Worm (Caenorhabditis elegans) whole organism, L1 larva: Measurements from ENCODE around the gene dmd-5.
A peak's percentile ranks its signal among the peaks of the same experiment; 100 is the strongest.

Experiments
- C16A3.4 ChIP-seq: fragments of 150-350 bp; optimal IDR thresholded peaks from 2 replicates; lab custom pipeline; 2014; ENCODE audit warnings: missing biosample characterization, missing genetic modification characterization
- F16B12.6 ChIP-seq: fragments of 150-350 bp; optimal IDR thresholded peaks from 2 replicates; lab custom pipeline; 2014; ENCODE audit warnings: missing biosample characterization, missing genetic modification characterization
- Y116A8C.19 ChIP-seq: sonication (generic microtip); optimal IDR thresholded peaks from 2 replicates; lab custom pipeline; 2016; ENCODE audit warnings: missing compliant biosample characterization, missing genetic modification characterization, borderline replicate concordance
- aly-2 ChIP-seq: fragments of 150-350 bp; optimal IDR thresholded peaks from 2 replicates; lab custom pipeline; 2014; ENCODE audit warnings: missing biosample characterization, missing genetic modification characterization
- ceh-82 ChIP-seq, 3 experiments: fragments of 150-350 bp in 1 of 3; sonication (generic microtip) in 2 of 3; optimal IDR thresholded peaks; 2 replicates each; lab custom pipeline; 2014 to 2017; ENCODE audit warnings: missing biosample characterization in 3 of 3, missing genetic modification characterization in 3 of 3
- ceh-88 ChIP-seq: fragments of 200-800 bp; sonication (Bioruptor generic); IDR thresholded peaks from 2 replicates; pipeline ENCODE4 v1.3.6; 2022; ENCODE audit warnings: missing genetic modification characterization, missing compliant biosample characterization
- dpl-1 ChIP-seq, 3 experiments: fragments of 150-350 bp in 2 of 3; sonication (generic microtip) in 1 of 3; optimal IDR thresholded peaks; 2 replicates each; lab custom pipeline; 2014 to 2017; ENCODE audit warnings: missing biosample characterization in 3 of 3, missing genetic modification characterization in 3 of 3, missing genetic modification reagents in 3 of 3
- dsc-1 ChIP-seq: sonication (generic microtip); optimal IDR thresholded peaks from 2 replicates; lab custom pipeline; 2016; ENCODE audit warnings: mild to moderate bottlenecking, missing genetic modification characterization, missing compliant biosample characterization
- efl-1 ChIP-seq, 4 experiments: fragments of 150-350 bp; optimal IDR thresholded peaks in 3 of 4; peaks in 1 of 4; 1 replicate in 1 of 4; 2 replicates in 3 of 4; lab custom pipeline; 2014; ENCODE audit warnings: missing biosample characterization in 2 of 4, missing genetic modification characterization in 2 of 4, missing genetic modification reagents in 2 of 4
- egl-13 ChIP-seq: sonication (generic microtip); optimal IDR thresholded peaks from 2 replicates; lab custom pipeline; 2016; ENCODE audit warnings: missing genotype, missing genetic modification reagents, missing genetic modification characterization, missing compliant biosample characterization
- egl-27 ChIP-seq, 2 experiments: fragments of 150-350 bp in 1 of 2; sonication (generic microtip); optimal IDR thresholded peaks; 3 replicates each; lab custom pipeline; 2017 to 2018; ENCODE audit warnings: missing biosample characterization in 2 of 2, missing genetic modification characterization in 2 of 2, missing genetic modification reagents in 2 of 2
- elt-2 ChIP-seq: sonication (generic microtip); optimal IDR thresholded peaks from 2 replicates; lab custom pipeline; 2016; ENCODE audit warnings: missing genetic modification characterization, mild to moderate bottlenecking, inconsistent platforms, missing compliant biosample characterization, missing genetic modification reagents
- ets-5 ChIP-seq: fragments of 200-800 bp; sonication (Bioruptor generic); IDR thresholded peaks from 2 replicates; pipeline ENCODE4 v1.3.6; 2022; ENCODE audit warnings: missing genetic modification characterization, missing compliant biosample characterization
- fkh-10 ChIP-seq: sonication (generic microtip); optimal IDR thresholded peaks from 2 replicates; lab custom pipeline; 2017; ENCODE audit warnings: missing biosample characterization, missing genetic modification reagents, missing genetic modification characterization
- fkh-4 ChIP-seq: sonication (generic microtip); optimal IDR thresholded peaks from 2 replicates; lab custom pipeline; 2016; ENCODE audit warnings: missing compliant biosample characterization, missing genetic modification characterization, borderline replicate concordance
- fkh-8 ChIP-seq: sonication (generic microtip); optimal IDR thresholded peaks from 2 replicates; lab custom pipeline; 2016; ENCODE audit warnings: mild to moderate bottlenecking, missing genetic modification characterization, missing compliant biosample characterization
- fos-1 ChIP-seq: fragments of 150-350 bp; optimal IDR thresholded peaks from 2 replicates; lab custom pipeline; 2014; ENCODE audit warnings: missing biosample characterization, missing genetic modification characterization
- isw-1 ChIP-seq: fragments of 200-800 bp; sonication (Bioruptor generic); IDR thresholded peaks from 2 replicates; pipeline ENCODE4 v1.3.6; 2022; ENCODE audit warnings: missing genetic modification characterization, missing compliant biosample characterization
- lin-13 ChIP-seq: fragments of 150-350 bp; optimal IDR thresholded peaks from 2 replicates; lab custom pipeline; 2014; ENCODE audit warnings: missing biosample characterization, missing genetic modification reagents, missing genetic modification characterization
- lin-14 ChIP-seq: fragments of 200-800 bp; sonication (Bioruptor generic); optimal IDR thresholded peaks from 2 replicates; lab custom pipeline; 2018; ENCODE audit warnings: mild to moderate bottlenecking, missing genetic modification characterization, moderate library complexity, missing compliant biosample characterization
- lin-15B ChIP-seq: fragments of 150-350 bp; sonication (generic microtip); optimal IDR thresholded peaks from 3 replicates; lab custom pipeline; 2014; ENCODE audit warnings: missing biosample characterization, missing genetic modification characterization
- lin-35 ChIP-seq, 2 experiments: fragments of 150-350 bp; optimal IDR thresholded peaks; 2 replicates each; lab custom pipeline; 2014; ENCODE audit warnings: missing biosample characterization in 2 of 2, missing genetic modification characterization in 2 of 2, missing genetic modification reagents in 2 of 2
- lsy-2 ChIP-seq, 2 experiments: fragments of 150-350 bp; optimal IDR thresholded peaks; 2 replicates each; lab custom pipeline; 2014; ENCODE audit warnings: missing biosample characterization in 2 of 2, missing genetic modification characterization in 2 of 2
- mab-9 ChIP-seq: fragments of 200-800 bp; sonication (Bioruptor generic); IDR thresholded peaks from 2 replicates; pipeline ENCODE4 v1.3.6; 2022; ENCODE audit warnings: missing genetic modification reagents, missing genetic modification characterization, missing compliant biosample characterization
- mep-1 ChIP-seq: fragments of 150-350 bp; optimal IDR thresholded peaks from 2 replicates; lab custom pipeline; 2014; ENCODE audit warnings: missing biosample characterization, missing genetic modification characterization
- nhr-11 ChIP-seq: fragments of 150-350 bp; optimal IDR thresholded peaks from 2 replicates; lab custom pipeline; 2014; ENCODE audit warnings: missing biosample characterization, missing genetic modification characterization
- nhr-19 ChIP-seq: fragments of 200-800 bp; sonication (Bioruptor generic); conservative IDR thresholded peaks from 2 replicates; pipeline ENCODE4 v1.3.6; 2022; ENCODE audit warnings: missing genetic modification characterization, missing compliant biosample characterization
- nhr-20 ChIP-seq: sonication (generic microtip); optimal IDR thresholded peaks from 2 replicates; lab custom pipeline; 2016; ENCODE audit warnings: mild to moderate bottlenecking, missing genetic modification characterization, missing compliant biosample characterization
- nhr-71 ChIP-seq: sonication (generic microtip); optimal IDR thresholded peaks from 2 replicates; lab custom pipeline; 2016; ENCODE audit warnings: mild to moderate bottlenecking, missing genetic modification characterization, moderate library complexity, missing compliant biosample characterization
- nhr-90 ChIP-seq: sonication (generic microtip); optimal IDR thresholded peaks from 2 replicates; lab custom pipeline; 2016; ENCODE audit warnings: mild to moderate bottlenecking, missing genetic modification characterization, missing compliant biosample characterization; ENCODE audit not compliant: poor library complexity
- skn-1 ChIP-seq: fragments of 150-350 bp; optimal IDR thresholded peaks from 2 replicates; lab custom pipeline; 2014; ENCODE audit warnings: missing biosample characterization, missing genetic modification characterization
- sup-37 ChIP-seq: fragments of 200-800 bp; sonication (Bioruptor generic); optimal IDR thresholded peaks from 2 replicates; lab custom pipeline; 2018; ENCODE audit warnings: mild to moderate bottlenecking, missing genetic modification characterization, missing compliant biosample characterization
- tbx-2 ChIP-seq: sonication (generic microtip); optimal IDR thresholded peaks from 2 replicates; lab custom pipeline; 2016; ENCODE audit warnings: missing genetic modification characterization, missing compliant biosample characterization
- tlp-1 ChIP-seq: fragments of 150-350 bp; optimal IDR thresholded peaks from 2 replicates; lab custom pipeline; 2014; ENCODE audit warnings: missing biosample characterization, missing genetic modification characterization
- unc-130 ChIP-seq: fragments of 150-350 bp; optimal IDR thresholded peaks from 2 replicates; lab custom pipeline; 2017; ENCODE audit warnings: missing biosample characterization, missing genetic modification characterization, inconsistent platforms
- unc-30 ChIP-seq: sonication (generic microtip); optimal IDR thresholded peaks from 2 replicates; lab custom pipeline; 2017; ENCODE audit warnings: missing biosample characterization, missing genetic modification characterization
- unc-62 ChIP-seq: fragments of 150-350 bp; optimal IDR thresholded peaks from 2 replicates; lab custom pipeline; 2014; ENCODE audit warnings: missing biosample characterization, missing genetic modification reagents, missing genetic modification characterization
- unc-86 ChIP-seq: sonication (generic microtip); optimal IDR thresholded peaks from 2 replicates; lab custom pipeline; 2016; ENCODE audit warnings: missing genetic modification characterization, missing compliant biosample characterization
- xbp-1 ChIP-seq: sonication (generic microtip); optimal IDR thresholded peaks from 2 replicates; lab custom pipeline; 2016; ENCODE audit warnings: missing genetic modification characterization, missing compliant biosample characterization
- zag-1 ChIP-seq: fragments of 150-350 bp; optimal IDR thresholded peaks from 2 replicates; lab custom pipeline; 2014; ENCODE audit warnings: missing biosample characterization, missing genetic modification characterization
- zip-4 ChIP-seq: fragments of 200-800 bp; sonication (Bioruptor generic); optimal IDR thresholded peaks from 2 replicates; lab custom pipeline; 2018; ENCODE audit warnings: mild to moderate bottlenecking, missing genetic modification characterization, moderate library complexity, missing compliant biosample characterization
- ztf-11 ChIP-seq, 2 experiments: sonication (generic microtip); optimal IDR thresholded peaks; 2 replicates each; lab custom pipeline; 2016 to 2017; ENCODE audit warnings: missing genetic modification characterization in 2 of 2, missing biosample characterization in 1 of 2, missing compliant biosample characterization in 1 of 2
- ztf-4 ChIP-seq: fragments of 150-350 bp; optimal IDR thresholded peaks from 2 replicates; lab custom pipeline; 2014; ENCODE audit warnings: missing biosample characterization, missing genetic modification characterization

Gene dmd-5

ce11 chrII:5725094-5725493, 48.9 kb downstream of the dmd-5 start (continued):
- TF ChIP-seq nhr-11 (tag; lab: Kevin White, UChicago) (no peak), ztf-4 (tag; lab: Kevin White, UChicago) (no peak), lin-35 (GFP tag; optimal IDR thresholded peaks at IDR 0.05; lab: Kevin White, UChicago) (peak in 1 of 2 experiments; percentile 67), egl-27 (tag; optimal IDR thresholded peaks at IDR 0.05; lab: Kevin White, UChicago) (no peak), fkh-8 (tag; lab: Kevin White, UChicago) (peak; percentile 95), unc-86 (tag; lab: Kevin White, UChicago) (peak; percentile 67), zag-1 (tag; lab: Kevin White, UChicago) (peak; percentile 70), fos-1 (tag; lab: Kevin White, UChicago) (peak; percentile 64), dsc-1 (tag; lab: Kevin White, UChicago) (peak; percentile 0), tbx-2 (tag; lab: Kevin White, UChicago) (peak; percentile 36), sup-37 (GFP tag; lab: Kevin White, UChicago) (no peak), lsy-2 (tag; optimal IDR thresholded peaks at IDR 0.05; lab: Kevin White, UChicago) (peak in 1 of 2 experiments; percentile 71), ceh-82 (tag; optimal IDR thresholded peaks at IDR 0.05; lab: Kevin White, UChicago) (peak in 2 of 3 experiments; percentile 35 to 86), unc-130 (tag; lab: Kevin White, UChicago) (no peak), F16B12.6 (tag; lab: Kevin White, UChicago) (peak; percentile 6), mep-1 (tag; lab: Kevin White, UChicago) (peak; percentile 46), mab-9 (0 out of 2 replicates have a peak, but pooled peaks have one; percentile 25), nhr-20 (tag; lab: Kevin White, UChicago) (no peak), aly-2 (no peak), tlp-1 (tag; lab: Kevin White, UChicago) (no peak), elt-2 (tag; lab: Kevin White, UChicago) (no peak), efl-1 (optimal IDR thresholded peaks at IDR 0.05; lab: Kevin White, UChicago) (peak; percentile 15 to 37), efl-1 (GFP tag; optimal IDR thresholded peaks at IDR 0.05 in 1 of 2; lab: Kevin White, UChicago) (no peak), ets-5 (GFP tag; lab: Robert Waterston, UW) (no peak), ceh-88 (GFP tag; lab: Robert Waterston, UW) (no peak), nhr-19 (GFP tag; lab: Robert Waterston, UW) (no peak), C16A3.4 (peak; percentile 42), ztf-11 (tag; optimal IDR thresholded peaks at IDR 0.05; lab: Kevin White, UChicago) (no peak), lin-15B (peak; percentile 15), dpl-1 (GFP tag; optimal IDR thresholded peaks at IDR 0.05; lab: Kevin White, UChicago) (peak in 1 of 3 experiments; percentile 39), fkh-10 (GFP tag; lab: Kevin White, UChicago) (peak; percentile 85), Y116A8C.19 (no peak), unc-62 (GFP tag; lab: Kevin White, UChicago) (no peak), xbp-1 (tag; lab: Kevin White, UChicago) (peak; percentile 29), nhr-71 (tag; lab: Kevin White, UChicago) (peak; percentile 48), unc-30 (tag; lab: Kevin White, UChicago) (no peak), nhr-90 (no peak), lin-14 (GFP tag; lab: Kevin White, UChicago) (peak; percentile 93), fkh-4 (tag; lab: Kevin White, UChicago) (no peak), zip-4 (GFP tag; lab: Kevin White, UChicago) (no peak), skn-1 (tag; lab: Kevin White, UChicago) (peak; percentile 33), lin-13 (peak; percentile 49), egl-13 (tag; lab: Kevin White, UChicago) (peak; percentile 60), isw-1 (GFP tag; lab: Robert Waterston, UW) (peak; percentile 58)
- TF ChIP-seq, all 84 proteins: peak for 30
